Worm (Caenorhabditis elegans) whole organism, L4 larva: ENCODE data around the gene Y55F3BL.6.

ENCODE experiments used
- F10B5.3 ChIP-seq: sonication (generic microtip); optimal IDR thresholded peaks from 2 replicates; lab custom pipeline; 2016; ENCODE audit warnings: mild to moderate bottlenecking, missing genetic modification characterization, missing compliant biosample characterization
- F26F4.8 ChIP-seq: fragments of 200-800 bp; sonication (Bioruptor generic); conservative IDR thresholded peaks from 2 replicates; pipeline ENCODE4 v1.3.6; 2022; ENCODE audit warnings: missing genetic modification characterization, missing compliant biosample characterization
- F37D6.2 ChIP-seq: sonication (generic microtip); optimal IDR thresholded peaks from 2 replicates; lab custom pipeline; 2016; ENCODE audit warnings: mild to moderate bottlenecking, missing genetic modification characterization, missing compliant biosample characterization
- F44E2.7 ChIP-seq: fragments of 200-800 bp; sonication (Bioruptor generic); IDR thresholded peaks from 2 replicates; pipeline ENCODE4 v2.1.2; 2022; ENCODE audit warnings: missing genetic modification characterization, missing compliant biosample characterization
- T20F7.1 ChIP-seq: fragments of 200-800 bp; sonication (Bioruptor generic); optimal IDR thresholded peaks from 2 replicates; lab custom pipeline; 2018; ENCODE audit warnings: mild to moderate bottlenecking, missing genetic modification characterization, missing compliant biosample characterization
- T26A8.4 ChIP-seq: fragments of 200-800 bp; sonication (Bioruptor generic); IDR thresholded peaks from 2 replicates; pipeline ENCODE4 v1.3.6; 2022; ENCODE audit warnings: missing genetic modification characterization, missing compliant biosample characterization
- Y48G9A.11 ChIP-seq: fragments of 200-800 bp; sonication (Bioruptor generic); IDR thresholded peaks from 2 replicates; pipeline ENCODE4 v1.3.6; 2022; ENCODE audit warnings: missing genetic modification reagents, missing genetic modification characterization, missing compliant biosample characterization
- ZK337.2 ChIP-seq: fragments of 200-800 bp; sonication (Bioruptor generic); IDR thresholded peaks from 2 replicates; pipeline ENCODE4 v1.3.6; 2022; ENCODE audit warnings: missing genetic modification reagents, missing genetic modification characterization, missing compliant biosample characterization
- ZK546.5 ChIP-seq, 2 experiments: sonication (generic microtip); optimal IDR thresholded peaks; 2 replicates each; lab custom pipeline; 2017; ENCODE audit warnings: missing biosample characterization in 2 of 2, missing genetic modification characterization in 2 of 2
- aha-1 ChIP-seq: fragments of 150-350 bp; peaks from one replicate; lab custom pipeline; 2014; ENCODE audit warnings: missing biosample characterization, missing genetic modification characterization
- aly-2 ChIP-seq: sonication (generic microtip); optimal IDR thresholded peaks from 2 replicates; lab custom pipeline; 2018; ENCODE audit warnings: missing biosample characterization, missing genetic modification characterization
- ama-1 ChIP-seq: fragments of 150-350 bp; optimal IDR thresholded peaks from 2 replicates; lab custom pipeline; 2014; ENCODE audit warnings: inconsistent platforms, mixed read lengths
- arid-1 ChIP-seq: fragments of 200-800 bp; sonication (Bioruptor generic); conservative IDR thresholded peaks from 2 replicates; pipeline ENCODE4 v1.3.6; 2022; ENCODE audit warnings: missing genetic modification reagents, missing genetic modification characterization, missing compliant biosample characterization
- ctbp-1 ChIP-seq: fragments of 200-800 bp; sonication (Bioruptor generic); IDR thresholded peaks from 2 replicates; pipeline ENCODE4 v1.3.6; 2022; ENCODE audit warnings: missing genetic modification reagents, missing genetic modification characterization, missing compliant biosample characterization
- daf-12 ChIP-seq: fragments of 150-350 bp; optimal IDR thresholded peaks from 2 replicates; lab custom pipeline; 2014; ENCODE audit warnings: missing biosample characterization, missing genetic modification reagents, missing genetic modification characterization
- dmd-8 ChIP-seq: fragments of 200-800 bp; sonication (Bioruptor generic); IDR thresholded peaks from 2 replicates; pipeline ENCODE4 v1.3.6; 2022; ENCODE audit warnings: missing genetic modification characterization, missing compliant biosample characterization
- dpl-1 ChIP-seq: fragments of 150-350 bp; optimal IDR thresholded peaks from 2 replicates; lab custom pipeline; 2014; ENCODE audit warnings: missing biosample characterization, missing genetic modification reagents, missing genetic modification characterization
- egl-43 ChIP-seq: fragments of 200-800 bp; sonication (Bioruptor generic); IDR thresholded peaks from 2 replicates; pipeline ENCODE4 v1.3.6; 2022; ENCODE audit warnings: missing genetic modification reagents, missing genetic modification characterization, missing compliant biosample characterization
- fkh-10 ChIP-seq: fragments of 150-350 bp; optimal IDR thresholded peaks from 2 replicates; lab custom pipeline; 2014; ENCODE audit warnings: missing biosample characterization, missing genetic modification reagents, missing genetic modification characterization
- fos-1 ChIP-seq: fragments of 150-350 bp; optimal IDR thresholded peaks from 2 replicates; lab custom pipeline; 2014; ENCODE audit warnings: missing biosample characterization, missing genetic modification characterization
- gei-8 ChIP-seq: fragments of 200-800 bp; sonication (Bioruptor generic); optimal IDR thresholded peaks from 2 replicates; lab custom pipeline; 2018; ENCODE audit warnings: mild to moderate bottlenecking, missing genetic modification characterization, missing compliant biosample characterization
- hlh-30 ChIP-seq: sonication (generic microtip); optimal IDR thresholded peaks from 2 replicates; lab custom pipeline; 2017; ENCODE audit warnings: antibody characterized with exemption, mild to moderate bottlenecking, missing genetic modification characterization, missing compliant biosample characterization; ENCODE audit not compliant: insufficient read depth
- hmg-1.1 ChIP-seq: fragments of 200-800 bp; sonication (Bioruptor generic); IDR thresholded peaks from 2 replicates; pipeline ENCODE4 v1.3.6; 2022; ENCODE audit warnings: missing genetic modification reagents, missing genetic modification characterization, missing compliant biosample characterization
- lin-15B ChIP-seq: fragments of 150-350 bp; sonication (generic microtip); optimal IDR thresholded peaks from 3 replicates; lab custom pipeline; 2014; ENCODE audit warnings: missing biosample characterization, missing genetic modification characterization
- lin-38 ChIP-seq: fragments of 200-800 bp; sonication (Bioruptor generic); IDR thresholded peaks from 2 replicates; pipeline ENCODE4 v1.3.6; 2022; ENCODE audit warnings: missing genetic modification reagents, missing genetic modification characterization, missing compliant biosample characterization
- lsy-2 ChIP-seq, 2 experiments: fragments of 150-350 bp in 1 of 2; sonication (generic microtip) in 1 of 2; optimal IDR thresholded peaks; 2 replicates each; lab custom pipeline; 2014 to 2017; ENCODE audit warnings: missing biosample characterization in 2 of 2, missing genetic modification characterization in 2 of 2
- mes-2 ChIP-seq: sonication (generic microtip); optimal IDR thresholded peaks from 2 replicates; lab custom pipeline; 2016; ENCODE audit warnings: missing genotype, mild to moderate bottlenecking, missing genetic modification characterization, missing compliant biosample characterization; ENCODE audit not compliant: poor library complexity, severe bottlenecking
- mxl-2 ChIP-seq: fragments of 200-800 bp; sonication (Bioruptor generic); conservative IDR thresholded peaks from 2 replicates; pipeline ENCODE4 v1.3.6; 2022; ENCODE audit warnings: missing genetic modification reagents, missing genetic modification characterization, missing compliant biosample characterization
- nhr-10 ChIP-seq: fragments of 150-350 bp; optimal IDR thresholded peaks from 2 replicates; lab custom pipeline; 2014; ENCODE audit warnings: missing biosample characterization, missing genetic modification characterization
- nhr-102 ChIP-seq: sonication (generic microtip); optimal IDR thresholded peaks from 2 replicates; lab custom pipeline; 2016; ENCODE audit warnings: mild to moderate bottlenecking, missing genetic modification characterization, moderate library complexity, missing compliant biosample characterization
- nhr-111 ChIP-seq: fragments of 200-800 bp; sonication (Bioruptor generic); optimal IDR thresholded peaks from 2 replicates; lab custom pipeline; 2018; ENCODE audit warnings: mild to moderate bottlenecking, missing genetic modification characterization, missing compliant biosample characterization
- nhr-28 ChIP-seq: fragments of 150-350 bp; optimal IDR thresholded peaks from 2 replicates; lab custom pipeline; 2014; ENCODE audit warnings: missing biosample characterization, missing genetic modification characterization
- nhr-41 ChIP-seq: fragments of 200-800 bp; sonication (Bioruptor generic); IDR thresholded peaks from 2 replicates; pipeline ENCODE4 v1.3.6; 2022; ENCODE audit warnings: missing genetic modification reagents, missing genetic modification characterization, missing compliant biosample characterization
- nhr-6 ChIP-seq: fragments of 150-350 bp; optimal IDR thresholded peaks from 2 replicates; lab custom pipeline; 2014; ENCODE audit warnings: missing biosample characterization, missing genetic modification characterization
- php-3 ChIP-seq: fragments of 200-800 bp; sonication (Bioruptor generic); IDR thresholded peaks from 2 replicates; pipeline ENCODE4 v1.3.6; 2022; ENCODE audit warnings: missing genetic modification reagents, missing genetic modification characterization, missing compliant biosample characterization
- sdz-12 ChIP-seq: fragments of 200-800 bp; sonication (Bioruptor generic); optimal IDR thresholded peaks from 2 replicates; lab custom pipeline; 2018; ENCODE audit warnings: mild to moderate bottlenecking, missing genetic modification characterization, missing compliant biosample characterization
- set-16 ChIP-seq: fragments of 200-800 bp; sonication (Bioruptor generic); IDR thresholded peaks from 2 replicates; pipeline ENCODE4 v1.3.6; 2022; ENCODE audit warnings: missing genetic modification reagents, missing genetic modification characterization, missing compliant biosample characterization
- snpc-4 ChIP-seq: fragments of 150-350 bp; optimal IDR thresholded peaks from 2 replicates; lab custom pipeline; 2014; ENCODE audit warnings: missing biosample characterization, missing genetic modification characterization
- tra-1 ChIP-seq: fragments of 200-800 bp; sonication (Bioruptor generic); IDR thresholded peaks from 2 replicates; pipeline ENCODE4 v1.3.6; 2022; ENCODE audit warnings: missing genetic modification reagents, missing genetic modification characterization, missing compliant biosample characterization
- unc-39 ChIP-seq: sonication (generic microtip); optimal IDR thresholded peaks from 2 replicates; lab custom pipeline; 2017; ENCODE audit warnings: missing biosample characterization, missing genetic modification characterization
- unc-62 ChIP-seq, 3 experiments: fragments of 150-350 bp in 1 of 3; sonication (generic microtip); optimal IDR thresholded peaks in 2 of 3; peaks in 1 of 3; 1 replicate in 1 of 3; 2 replicates in 2 of 3; lab custom pipeline; 2014 to 2017; ENCODE audit warnings: missing biosample characterization in 3 of 3, missing genetic modification characterization in 3 of 3, missing genetic modification reagents in 3 of 3, missing genotype in 1 of 3
- zag-1 ChIP-seq: fragments of 150-350 bp; optimal IDR thresholded peaks from 2 replicates; lab custom pipeline; 2014; ENCODE audit warnings: missing biosample characterization, missing genetic modification characterization

The Y55F3BL.6 gene

ce11 chrIV:762016-762459, 44.8 kb downstream of the Y55F3BL.6 start (continued):
- no peak for TF ChIP-seq nhr-6
- no peak for TF ChIP-seq ZK546.5 (tag; optimal IDR thresholded peaks at IDR 0.05; lab: Kevin White, UChicago)
- TF ChIP-seq hlh-30 (tag; lab: Kevin White, UChicago) = no peak
- no peak for TF ChIP-seq nhr-111 (GFP tag; lab: Kevin White, UChicago)
- TF ChIP-seq aha-1 (tag; lab: Kevin White, UChicago) = peak; percentile 73
- TF ChIP-seq zag-1 (tag; lab: Kevin White, UChicago) = no peak
- TF ChIP-seq nhr-41 (GFP tag; lab: Robert Waterston, UW) = no peak
- TF ChIP-seq nhr-28 (tag; lab: Kevin White, UChicago) = no peak
- no peak for TF ChIP-seq snpc-4 (tag; lab: Kevin White, UChicago)
- TF ChIP-seq mxl-2 (GFP tag; lab: Robert Waterston, UW) = no peak
- TF ChIP-seq tra-1 (GFP tag; lab: Robert Waterston, UW) = no peak
- 0 out of 2 replicates have a peak, but pooled peaks have one; percentile 12 for TF ChIP-seq Y48G9A.11 (GFP tag; lab: Robert Waterston, UW)
- no peak for TF ChIP-seq unc-39 (tag; lab: Kevin White, UChicago)
- no peak for TF ChIP-seq dmd-8 (GFP tag; lab: Robert Waterston, UW)
- TF ChIP-seq fkh-10 (GFP tag; lab: Kevin White, UChicago) = no peak
- no peak for TF ChIP-seq egl-43
- no peak for TF ChIP-seq aly-2
- TF ChIP-seq dpl-1 (GFP tag; lab: Kevin White, UChicago) = no peak
- TF ChIP-seq unc-62 (GFP tag; optimal IDR thresholded peaks at IDR 0.05 in 1 of 2; lab: Kevin White, UChicago) = peak in 1 of 2 experiments; percentile 92
- TF ChIP-seq unc-62 (tag; optimal IDR thresholded peaks at IDR 0.05; lab: Kevin White, UChicago) = no peak
- no peak for TF ChIP-seq hmg-1.1 (GFP tag; lab: Robert Waterston, UW)
- no peak for TF ChIP-seq set-16 (GFP tag; lab: Robert Waterston, UW)
- TF ChIP-seq ZK337.2 = no peak
- TF ChIP-seq gei-8 (GFP tag; lab: Kevin White, UChicago) = no peak
- no peak for TF ChIP-seq php-3 (GFP tag; lab: Robert Waterston, UW)
- TF ChIP-seq daf-12 (tag; lab: Kevin White, UChicago) = no peak
- TF ChIP-seq F26F4.8 (GFP tag; lab: Robert Waterston, UW) = no peak
- TF ChIP-seq T20F7.1 (GFP tag; lab: Kevin White, UChicago) = no peak
- peak; percentile 31 for TF ChIP-seq nhr-10 (tag; lab: Kevin White, UChicago)
- peak; percentile 91 for TF ChIP-seq ama-1 (lab: Kevin White, UChicago)
- TF ChIP-seq sdz-12 (GFP tag; lab: Kevin White, UChicago) = no peak
- TF ChIP-seq mes-2 = peak; percentile 6
- no peak for TF ChIP-seq fos-1 (tag; lab: Kevin White, UChicago)
- no peak for TF ChIP-seq ctbp-1
- no peak for TF ChIP-seq T26A8.4 (GFP tag; lab: Robert Waterston, UW)
- TF ChIP-seq lsy-2 (tag; optimal IDR thresholded peaks at IDR 0.05; lab: Kevin White, UChicago) = no peak
- no peak for TF ChIP-seq lin-38 (GFP tag; lab: Robert Waterston, UW)
- TF ChIP-seq F10B5.3 (tag; lab: Kevin White, UChicago) = no peak
- no peak for TF ChIP-seq F44E2.7 (GFP tag; lab: Robert Waterston, UW)
- TF ChIP-seq lin-15B (tag; lab: Kevin White, UChicago) = no peak
- TF ChIP-seq F37D6.2 (tag; lab: Kevin White, UChicago) = no peak

ce11 chrIV:760267-760666, 46.6 kb downstream of the Y55F3BL.6 start, which contains the start of gene gst-40:
TSS of gene gst-40 (plus strand) at chrIV:760502.
- no peak for TF ChIP-seq nhr-102 (tag; lab: Kevin White, UChicago)
- no peak for TF ChIP-seq T26A8.4 (GFP tag; lab: Robert Waterston, UW)
- 0 out of 2 replicates have a peak, but pooled peaks have one; percentile 26 for TF ChIP-seq hmg-1.1 (GFP tag; lab: Robert Waterston, UW)
- TF ChIP-seq arid-1 (GFP tag; lab: Robert Waterston, UW) = no peak
- TF ChIP-seq aha-1 (tag; lab: Kevin White, UChicago) = peak; percentile 63
- TF ChIP-seq, all 104 proteins: peak for 2
